Worm (Caenorhabditis elegans) whole organism, early embryonic: ENCODE results near the gene ethe-1.

Experiments
- B0310.2 ChIP-seq: sonication (generic microtip); optimal IDR thresholded peaks from 2 replicates; lab custom pipeline; 2016; ENCODE audit warnings: mild to moderate bottlenecking, missing genetic modification characterization, missing compliant biosample characterization
- F13C5.2 ChIP-seq: sonication (generic microtip); optimal IDR thresholded peaks from 2 replicates; lab custom pipeline; 2017; ENCODE audit warnings: mild to moderate bottlenecking, missing genetic modification characterization, inconsistent platforms, missing compliant biosample characterization
- aly-1 ChIP-seq: sonication (generic microtip); optimal IDR thresholded peaks from 2 replicates; lab custom pipeline; 2016; ENCODE audit warnings: missing genetic modification characterization, missing compliant biosample characterization
- ama-1 ChIP-seq: fragments of 150-350 bp; optimal IDR thresholded peaks from 2 replicates; lab custom pipeline; 2014
- ceh-36 ChIP-seq: sonication (generic microtip); optimal IDR thresholded peaks from 2 replicates; lab custom pipeline; 2016; ENCODE audit warnings: missing genetic modification characterization, inconsistent platforms, missing compliant biosample characterization
- hmbx-1 ChIP-seq: sonication (generic microtip); optimal IDR thresholded peaks from 2 replicates; lab custom pipeline; 2016; ENCODE audit warnings: mild to moderate bottlenecking, missing genetic modification characterization, missing compliant biosample characterization
- hmg-4 ChIP-seq: fragments of 200-800 bp; sonication (Bioruptor generic); optimal IDR thresholded peaks from 2 replicates; lab custom pipeline; 2018; ENCODE audit warnings: mild to moderate bottlenecking, missing genetic modification characterization, missing compliant biosample characterization
- hnd-1 ChIP-seq: sonication (generic microtip); optimal IDR thresholded peaks from 2 replicates; lab custom pipeline; 2016; ENCODE audit warnings: missing genetic modification characterization, missing compliant biosample characterization
- pes-1 ChIP-seq: fragments of 200-800 bp; sonication (Bioruptor generic); IDR thresholded peaks from 2 replicates; pipeline ENCODE4 v1.3.6; 2022; ENCODE audit warnings: missing genetic modification reagents, missing genetic modification characterization, missing compliant biosample characterization
- scrt-1 ChIP-seq: fragments of 200-800 bp; sonication (Bioruptor generic); IDR thresholded peaks from 2 replicates; pipeline ENCODE4 v1.3.6; 2022; ENCODE audit warnings: missing genetic modification characterization, missing compliant biosample characterization
- sea-1 ChIP-seq: fragments of 200-800 bp; sonication (Bioruptor generic); conservative IDR thresholded peaks from 2 replicates; pipeline ENCODE4 v1.3.6; 2022; ENCODE audit warnings: missing genetic modification characterization, missing compliant biosample characterization
- tbx-11 ChIP-seq: fragments of 200-800 bp; sonication (Bioruptor generic); IDR thresholded peaks from 2 replicates; pipeline ENCODE4 v1.3.6; 2022; ENCODE audit warnings: missing genetic modification characterization, missing compliant biosample characterization
- tbx-37 ChIP-seq: fragments of 200-800 bp; sonication (Bioruptor generic); conservative IDR thresholded peaks from 2 replicates; pipeline ENCODE4 v1.3.6; 2022; ENCODE audit warnings: missing genetic modification reagents, missing genetic modification characterization, missing compliant biosample characterization
- tra-4 ChIP-seq: sonication (generic microtip); optimal IDR thresholded peaks from 2 replicates; lab custom pipeline; 2017; ENCODE audit warnings: missing genetic modification characterization, missing compliant biosample characterization

- TF ChIP-seq B0310.2 (no peak), pes-1 (GFP tag; lab: Robert Waterston, UW) (no peak), tbx-37 (GFP tag; lab: Robert Waterston, UW) (no peak), ama-1 (lab: Kevin White, UChicago) (no peak), sea-1 (GFP tag; lab: Robert Waterston, UW) (no peak), ceh-36 (tag; lab: Kevin White, UChicago) (no peak), hmg-4 (GFP tag; lab: Kevin White, UChicago) (no peak), hmbx-1 (tag; lab: Kevin White, UChicago) (no peak), aly-1 (no peak), hnd-1 (tag; lab: Kevin White, UChicago) (no peak), tbx-11 (GFP tag; lab: Robert Waterston, UW) (no peak), tra-4 (tag; lab: Kevin White, UChicago) (no peak), F13C5.2 (tag; lab: Kevin White, UChicago) (no peak), scrt-1 (no peak)
Observed at ce11 chrIV:9538214-9538613, 29.7 kb upstream of the ethe-1 start.
